Worm (Caenorhabditis elegans) whole organism, L2 larva: ENCODE data around the gene Y37E11B.6.

ENCODE experiments used
- ama-1 ChIP-seq: fragments of 150-350 bp; optimal IDR thresholded peaks from 2 replicates; lab custom pipeline; 2018; ENCODE audit warnings: inconsistent platforms
- fos-1 ChIP-seq: fragments of 150-350 bp; optimal IDR thresholded peaks from 2 replicates; lab custom pipeline; 2014; ENCODE audit warnings: missing biosample characterization, missing genetic modification characterization
- nhr-11 ChIP-seq: fragments of 150-350 bp; optimal IDR thresholded peaks from 2 replicates; lab custom pipeline; 2014; ENCODE audit warnings: missing biosample characterization, missing genetic modification characterization
- skn-1 ChIP-seq: sonication (generic microtip); optimal IDR thresholded peaks from 2 replicates; lab custom pipeline; 2017; ENCODE audit warnings: missing biosample characterization, missing genetic modification characterization

DNA sequence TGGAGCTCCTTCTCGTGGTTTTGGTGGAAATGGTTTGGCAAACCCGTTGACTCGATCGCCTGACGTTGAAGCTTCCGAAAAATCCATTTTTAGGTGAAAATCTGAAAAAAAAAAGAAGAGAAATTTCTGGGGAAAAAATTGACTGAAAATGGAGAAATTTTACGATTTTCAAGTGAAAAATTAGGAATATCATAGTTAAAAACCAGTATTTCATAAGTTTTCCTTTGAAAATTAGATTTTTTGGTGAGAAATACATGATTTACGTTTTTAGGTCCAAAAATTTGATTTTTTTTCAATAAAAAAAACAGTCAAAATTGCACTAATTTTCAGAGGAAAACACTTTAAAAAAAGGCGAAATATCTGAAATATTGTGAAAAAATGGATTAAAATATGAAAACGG lies 5.6 kb downstream of the Y37E11B.6 start, which contains the start of gene taf-2:
- TF ChIP-seq nhr-11 (tag; lab: Kevin White, UChicago) (no peak), ama-1 (lab: Kevin White, UChicago) (no peak), fos-1 (tag; lab: Kevin White, UChicago) (no peak), skn-1 (tag; lab: Kevin White, UChicago) (no peak)
